Fruit fly (Drosophila melanogaster) whole organism, embryonic: Measurements from ENCODE around the gene CG1440.
A peak's percentile ranks its signal among the peaks of the same experiment; 100 is the strongest.

Experiments
- CG10274 ChIP-seq: fragments of 200-800 bp; sonication (Bioruptor generic); optimal IDR thresholded peaks from 3 replicates; lab custom pipeline; 2017; ENCODE audit warnings: missing biosample characterization, mild to moderate bottlenecking, missing genetic modification characterization
- CG10431 ChIP-seq: fragments of 200-800 bp; sonication (Bioruptor generic); optimal IDR thresholded peaks from 3 replicates; lab custom pipeline; 2018; ENCODE audit warnings: missing biosample characterization, mild to moderate bottlenecking, missing genetic modification characterization
- CG12659 ChIP-seq: fragments of 200-800 bp; sonication (Bioruptor generic); optimal IDR thresholded peaks from 3 replicates; lab custom pipeline; 2017; ENCODE audit warnings: mild to moderate bottlenecking, missing biosample characterization, missing genetic modification reagents, missing genetic modification characterization
- CG14667 ChIP-seq: fragments of 200-800 bp; sonication (Bioruptor generic); IDR thresholded peaks from 2 replicates; pipeline ENCODE4 v1.3.6; 2022; ENCODE audit warnings: missing biosample characterization, missing genetic modification characterization
- CG15073 ChIP-seq: fragments of 200-800 bp; sonication (Bioruptor generic); optimal IDR thresholded peaks from 2 replicates; lab custom pipeline; 2016; ENCODE audit warnings: missing biosample characterization, missing genetic modification characterization
- CG17829 ChIP-seq: fragments of 200-800 bp; optimal IDR thresholded peaks from 2 replicates; lab custom pipeline; 2019; ENCODE audit warnings: missing biosample characterization, mild to moderate bottlenecking, missing genetic modification characterization, moderate library complexity
- CG2199 ChIP-seq: fragments of 200-800 bp; sonication (Bioruptor generic); IDR thresholded peaks from 3 replicates; pipeline ENCODE4 v1.3.6; 2022; ENCODE audit warnings: missing biosample characterization, missing genetic modification characterization
- CG30431 ChIP-seq: fragments of 200-800 bp; sonication (Bioruptor generic); optimal IDR thresholded peaks from 2 replicates; lab custom pipeline; 2017; ENCODE audit warnings: missing biosample characterization, missing genetic modification characterization
- CG3065 ChIP-seq: fragments of 200-800 bp; sonication (Bioruptor generic); optimal IDR thresholded peaks from 2 replicates; lab custom pipeline; 2016; ENCODE audit warnings: missing biosample characterization, missing genetic modification characterization
- CG3163 ChIP-seq: fragments of 200-800 bp; sonication (Bioruptor generic); optimal IDR thresholded peaks from 3 replicates; lab custom pipeline; 2016; ENCODE audit warnings: missing biosample characterization, missing genetic modification characterization
- CG4360 ChIP-seq: fragments of 200-800 bp; sonication (Bioruptor generic); IDR thresholded peaks from 2 replicates; pipeline ENCODE4 v1.3.6; 2022; ENCODE audit warnings: missing biosample characterization, missing genetic modification characterization
- CG4820 ChIP-seq: fragments of 200-800 bp; sonication (Bioruptor generic); optimal IDR thresholded peaks from 3 replicates; lab custom pipeline; 2016; ENCODE audit warnings: missing biosample characterization, missing genetic modification characterization
- CG6254 ChIP-seq: fragments of 200-800 bp; sonication (Bioruptor generic); optimal IDR thresholded peaks from 3 replicates; lab custom pipeline; 2017; ENCODE audit warnings: mild to moderate bottlenecking, missing biosample characterization, missing genetic modification reagents, missing genetic modification characterization
- CG9932 ChIP-seq: fragments of 200-800 bp; sonication (Bioruptor generic); IDR thresholded peaks from 2 replicates; pipeline ENCODE4 v1.3.6; 2022; ENCODE audit warnings: missing biosample characterization, missing genetic modification characterization
- Camta ChIP-seq: fragments of 200-800 bp; sonication (Bioruptor generic); optimal IDR thresholded peaks from 2 replicates; lab custom pipeline; 2016; ENCODE audit warnings: missing biosample characterization, missing genetic modification characterization
- CkIIα-i1 ChIP-seq: fragments of 200-800 bp; sonication (Bioruptor generic); IDR thresholded peaks from 2 replicates; pipeline ENCODE4 v1.3.6; 2022; ENCODE audit warnings: missing biosample characterization, missing genetic modification characterization
- D19B ChIP-seq: fragments of 200-800 bp; sonication (Bioruptor generic); optimal IDR thresholded peaks from 2 replicates; lab custom pipeline; 2017; ENCODE audit warnings: missing biosample characterization, mild to moderate bottlenecking, missing genetic modification characterization
- Deaf1 ChIP-seq: fragments of 200-800 bp; optimal IDR thresholded peaks from 3 replicates; lab custom pipeline; 2019; ENCODE audit warnings: missing biosample characterization, mild to moderate bottlenecking, missing genetic modification characterization, moderate library complexity
- Dip2 ChIP-seq: fragments of 200-800 bp; sonication (Bioruptor generic); IDR thresholded peaks from 2 replicates; pipeline ENCODE4 v1.3.6; 2022; ENCODE audit warnings: missing biosample characterization, missing genetic modification characterization
- Doc2 ChIP-seq: fragments of 200-800 bp; sonication (Bioruptor generic); IDR thresholded peaks from 2 replicates; pipeline ENCODE4 v1.3.6; 2022; ENCODE audit warnings: missing biosample characterization, missing genetic modification characterization
- Dref ChIP-seq: fragments of 200-800 bp; sonication (Bioruptor generic); IDR thresholded peaks from 2 replicates; pipeline ENCODE4 v1.3.6; 2022; ENCODE audit warnings: missing biosample characterization, missing genetic modification characterization
- Fer2 ChIP-seq: fragments of 200-800 bp; sonication (Bioruptor generic); optimal IDR thresholded peaks from 2 replicates; lab custom pipeline; 2018; ENCODE audit warnings: missing biosample characterization, mild to moderate bottlenecking, missing genetic modification characterization, moderate library complexity
- H2.0 ChIP-seq: fragments of 200-800 bp; sonication (Bioruptor generic); IDR thresholded peaks from 2 replicates; pipeline ENCODE4 v1.3.6; 2022; ENCODE audit warnings: missing biosample characterization, missing genetic modification characterization
- HHEX ChIP-seq: fragments of 200-800 bp; sonication (Bioruptor generic); optimal IDR thresholded peaks from 3 replicates; lab custom pipeline; 2017; ENCODE audit warnings: missing biosample characterization, mild to moderate bottlenecking, missing genetic modification characterization, missing genetic modification reagents
- HLH3B ChIP-seq: fragments of 200-800 bp; sonication (Bioruptor generic); IDR thresholded peaks from 2 replicates; pipeline ENCODE4 v1.3.6; 2022; ENCODE audit warnings: missing biosample characterization, missing genetic modification characterization
- Hey ChIP-seq: fragments of 200-800 bp; sonication (Bioruptor generic); optimal IDR thresholded peaks from 3 replicates; lab custom pipeline; 2018; ENCODE audit warnings: missing biosample characterization, mild to moderate bottlenecking, missing genetic modification characterization
- Hr3 ChIP-seq: fragments of 200-800 bp; sonication (Bioruptor generic); optimal IDR thresholded peaks from 3 replicates; lab custom pipeline; 2016; ENCODE audit warnings: missing biosample characterization, missing genetic modification characterization
- Jarid2 ChIP-seq: fragments of 200-800 bp; sonication (Bioruptor generic); optimal IDR thresholded peaks from 3 replicates; lab custom pipeline; 2017; ENCODE audit warnings: mild to moderate bottlenecking, missing biosample characterization, missing genetic modification reagents, missing genetic modification characterization
- Lpt ChIP-seq: fragments of >200 bp; optimal IDR thresholded peaks from 2 replicates; lab custom pipeline; 2018; ENCODE audit warnings: missing biosample characterization, missing genetic modification characterization
- MBD-R2 ChIP-seq: fragments of 200-800 bp; sonication (Bioruptor generic); IDR thresholded peaks from 2 replicates; pipeline ENCODE4 v1.3.6; 2022; ENCODE audit warnings: missing biosample characterization, missing genetic modification characterization
- MESR4 ChIP-seq: fragments of 200-800 bp; sonication (Bioruptor generic); optimal IDR thresholded peaks from 2 replicates; lab custom pipeline; 2018; ENCODE audit warnings: missing biosample characterization, mild to moderate bottlenecking, missing genetic modification characterization, moderate library complexity
- NC2β ChIP-seq: fragments of 200-800 bp; sonication (Bioruptor generic); optimal IDR thresholded peaks from 2 replicates; lab custom pipeline; 2016; ENCODE audit warnings: missing biosample characterization, missing genetic modification characterization
- Poxn ChIP-seq: fragments of 200-800 bp; sonication (Bioruptor generic); IDR thresholded peaks from 2 replicates; pipeline ENCODE4 v1.3.6; 2022; ENCODE audit warnings: missing biosample characterization, missing genetic modification characterization
- Ravus ChIP-seq: fragments of 200-800 bp; sonication (Bioruptor generic); IDR thresholded peaks from 2 replicates; pipeline ENCODE4 v1.3.6; 2022; ENCODE audit warnings: missing biosample characterization, missing genetic modification characterization
- Sox102F ChIP-seq: fragments of 200-800 bp; sonication (Bioruptor generic); optimal IDR thresholded peaks from 2 replicates; lab custom pipeline; 2018; ENCODE audit warnings: missing biosample characterization, mild to moderate bottlenecking, missing genetic modification characterization, moderate library complexity
- Tbp ChIP-seq: fragments of >200 bp; optimal IDR thresholded peaks from 2 replicates; lab custom pipeline; 2018; ENCODE audit warnings: missing biosample characterization, missing genetic modification characterization
- Xbp1 ChIP-seq: fragments of 200-800 bp; sonication (Bioruptor generic); optimal IDR thresholded peaks from 3 replicates; lab custom pipeline; 2016; ENCODE audit warnings: missing biosample characterization, mild to moderate bottlenecking, missing genetic modification characterization
- dm ChIP-seq: fragments of 200-800 bp; sonication (Bioruptor generic); optimal IDR thresholded peaks from 3 replicates; lab custom pipeline; 2016; ENCODE audit warnings: missing biosample characterization, missing genetic modification characterization
- exex ChIP-seq: fragments of 200-800 bp; sonication (Bioruptor generic); optimal IDR thresholded peaks from 4 replicates; lab custom pipeline; 2018; ENCODE audit warnings: missing biosample characterization, mild to moderate bottlenecking, missing genetic modification characterization, moderate library complexity
- fd3F ChIP-seq: fragments of 200-800 bp; sonication (Bioruptor generic); optimal IDR thresholded peaks from 2 replicates; lab custom pipeline; 2018; ENCODE audit warnings: missing biosample characterization, mild to moderate bottlenecking, missing genetic modification characterization, moderate library complexity
- grau ChIP-seq: fragments of 200-800 bp; optimal IDR thresholded peaks from 3 replicates; lab custom pipeline; 2019; ENCODE audit warnings: missing biosample characterization, mild to moderate bottlenecking, missing genetic modification characterization, moderate library complexity
- ind ChIP-seq: fragments of 200-800 bp; sonication (Bioruptor generic); optimal IDR thresholded peaks from 3 replicates; lab custom pipeline; 2016; ENCODE audit warnings: missing biosample characterization, missing genetic modification characterization
- klu ChIP-seq: fragments of 200-800 bp; sonication (Bioruptor generic); IDR thresholded peaks from 2 replicates; pipeline ENCODE4 v1.3.6; 2022; ENCODE audit warnings: missing biosample characterization, missing genetic modification characterization
- nom ChIP-seq: fragments of 200-800 bp; sonication (Bioruptor generic); optimal IDR thresholded peaks from 2 replicates; lab custom pipeline; 2017; ENCODE audit warnings: missing biosample characterization, missing genetic modification characterization, mild to moderate bottlenecking, moderate library complexity, missing genetic modification reagents
- sqz ChIP-seq: fragments of 200-800 bp; sonication (Bioruptor generic); optimal IDR thresholded peaks from 3 replicates; lab custom pipeline; 2018; ENCODE audit warnings: missing biosample characterization, mild to moderate bottlenecking, missing genetic modification characterization
- stc ChIP-seq: fragments of 200-800 bp; sonication (Bioruptor generic); IDR thresholded peaks from 2 replicates; pipeline ENCODE4 v1.3.6; 2022; ENCODE audit warnings: missing biosample characterization, missing genetic modification characterization
- trem ChIP-seq: fragments of 200-800 bp; optimal IDR thresholded peaks from 3 replicates; lab custom pipeline; 2019; ENCODE audit warnings: missing biosample characterization, mild to moderate bottlenecking, missing genetic modification characterization, moderate library complexity
- usp ChIP-seq: fragments of >200 bp; optimal IDR thresholded peaks from 2 replicates; lab custom pipeline; 2017; ENCODE audit warnings: missing biosample characterization, missing genetic modification characterization
- zfh1 ChIP-seq: fragments of 200-800 bp; sonication (Bioruptor generic); IDR thresholded peaks from 3 replicates; pipeline ENCODE4 v1.3.6; 2022; ENCODE audit warnings: missing biosample characterization, missing genetic modification characterization

Gene CG1440

dm6 chrX:8444279-8444678 lies 7.4 kb downstream of the CG1440 start (continued):
- TF ChIP-seq usp (no peak), CG3065 (GFP tag; lab: Kevin White, UChicago) (no peak), CkIIα-i1 (GFP tag; lab: Robert Waterston, UW) (no peak), stc (no peak), H2.0 (GFP tag; lab: Robert Waterston, UW) (no peak), CG30431 (GFP tag; lab: Kevin White, UChicago) (peak; percentile 25), trem (tag; lab: Kevin White, UChicago) (no peak), Deaf1 (tag; lab: Kevin White, UChicago) (no peak), CG4360 (no peak), fd3F (GFP tag; lab: Kevin White, UChicago) (no peak), zfh1 (GFP tag; lab: Robert Waterston, UW) (peak; percentile 52; the same call in 2 of the 3 replicates), Camta (no peak), CG4820 (GFP tag; lab: Kevin White, UChicago) (no peak), CG10431 (GFP tag; lab: Kevin White, UChicago) (no peak)

- TF ChIP-seq MESR4 (GFP tag; lab: Kevin White, UChicago) (no peak), Hey (tag; lab: Kevin White, UChicago) (no peak), Lpt (no peak), CG15073 (GFP tag; lab: Kevin White, UChicago) (no peak), Xbp1 (GFP tag; lab: Kevin White, UChicago) (peak; percentile 35), nom (GFP tag; lab: Kevin White, UChicago) (no peak), MBD-R2 (GFP tag; lab: Robert Waterston, UW) (peak; percentile 22; the same call in 1 of the 2 replicates), CG4360 (peak; percentile 49), Sox102F (peak; percentile 72), Doc2 (GFP tag; lab: Robert Waterston, UW) (no peak), Dip2 (GFP tag; lab: Robert Waterston, UW) (no peak), NC2β (no peak), Dref (GFP tag; lab: Robert Waterston, UW) (no peak), dm (GFP tag; lab: Kevin White, UChicago) (no peak), sqz (GFP tag; lab: Kevin White, UChicago) (peak; percentile 37), D19B (GFP tag; lab: Kevin White, UChicago) (no peak), CG12659 (GFP tag; lab: Kevin White, UChicago) (peak; percentile 46), Tbp (no peak), HHEX (peak; percentile 27), ind (no peak), HLH3B (GFP tag; lab: Robert Waterston, UW) (peak; percentile 46; the same call in 1 of the 2 replicates), CG17829 (tag; lab: Kevin White, UChicago) (peak; percentile 88), CG2199 (GFP tag; lab: Robert Waterston, UW) (0 out of 3 replicates have a peak, but pooled peaks have one; percentile 30), CG3163 (GFP tag; lab: Kevin White, UChicago) (no peak), CG10274 (GFP tag; lab: Kevin White, UChicago) (no peak), CG3065 (GFP tag; lab: Kevin White, UChicago) (no peak), CG9932 (GFP tag; lab: Robert Waterston, UW) (peak; percentile 40), CkIIα-i1 (GFP tag; lab: Robert Waterston, UW) (no peak), Poxn (GFP tag; lab: Robert Waterston, UW) (no peak), CG4820 (GFP tag; lab: Kevin White, UChicago) (peak; percentile 11), exex (tag; lab: Kevin White, UChicago) (peak; percentile 84), grau (tag; lab: Kevin White, UChicago) (peak; percentile 81), CG14667 (GFP tag; lab: Robert Waterston, UW) (no peak), Jarid2 (GFP tag; lab: Kevin White, UChicago) (no peak), klu (GFP tag; lab: Robert Waterston, UW) (no peak), Ravus (GFP tag; lab: Robert Waterston, UW) (no peak), Hr3 (peak; percentile 45), Fer2 (tag; lab: Kevin White, UChicago) (no peak), CG6254 (GFP tag; lab: Kevin White, UChicago) (peak; percentile 25)
Measured at dm6 chrX:8444883-8445572, 8.2 kb downstream of the CG1440 start.
